Worm (Caenorhabditis elegans): ENCODE data around the gene F38C2.1.
"Not testable (repeated sequence)": the region's sequence is repeated elsewhere in the genome, so short reads cannot be mapped to it uniquely, and the experiment has no call there.

The F38C2.1 gene

DNA sequence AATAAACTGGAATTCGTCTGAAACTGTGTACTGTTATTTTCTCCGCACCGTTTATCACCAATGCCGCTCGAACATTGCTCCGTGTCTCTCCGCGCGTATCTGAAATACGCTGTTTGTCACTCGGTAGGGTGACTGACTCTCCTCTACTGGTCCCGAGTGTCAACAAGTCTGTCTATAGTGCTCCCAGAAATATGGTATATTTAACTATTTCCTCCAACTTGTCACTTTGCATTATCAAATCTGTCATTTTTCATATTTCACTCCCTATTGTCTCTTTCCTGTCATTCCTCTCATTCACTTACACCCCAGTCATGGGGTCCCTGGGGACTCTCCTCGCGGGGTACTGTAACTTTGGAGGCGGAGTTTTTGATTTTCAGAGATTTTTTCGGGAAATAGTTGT lies 7.2 kb downstream of the F38C2.1 start, which contains the start of gene hlh-17:
hlh-17 (plus strand) TSS at position 301 of the 400 bp plus-strand sequence.
- TF ChIP-seq C06A6.2 (GFP tag; conservative IDR thresholded peaks at IDR 0.05), result no peak
- TF ChIP-seq zfh-2 (GFP tag; conservative IDR thresholded peaks at IDR 0.05), result no peak
- no peak for TF ChIP-seq Y53G8AR.9 (GFP tag; conservative IDR thresholded peaks at IDR 0.05)
- no peak for TF ChIP-seq rec-8 (tag; optimal IDR thresholded peaks at IDR 0.05)
- no peak for TF ChIP-seq sdz-38 (tag; optimal IDR thresholded peaks at IDR 0.05)

- TF ChIP-seq bed-1 (GFP tag; IDR thresholded peaks at IDR 0.05), result no peak
- TF ChIP-seq mes-4 (tag; optimal IDR thresholded peaks at IDR 0.05), result no peak
- TF ChIP-seq lag-1 (GFP tag; IDR thresholded peaks at IDR 0.05), result no peak
- no peak for TF ChIP-seq lsl-1 (GFP tag; optimal IDR thresholded peaks at IDR 0.05)
- no peak for TF ChIP-seq akir-1 (GFP tag; optimal IDR thresholded peaks at IDR 0.05)
- no peak for TF ChIP-seq chd-7 (tag; optimal IDR thresholded peaks at IDR 0.05)
- TF ChIP-seq cebp-2 (GFP tag; IDR thresholded peaks at IDR 0.05), result no peak
- no peak for TF ChIP-seq ekl-4 (GFP tag; IDR thresholded peaks at IDR 0.05)
- no peak for TF ChIP-seq unc-62 (GFP tag; optimal IDR thresholded peaks at IDR 0.05)
- TF ChIP-seq madf-8 (GFP tag; conservative IDR thresholded peaks at IDR 0.05), result no peak
- no peak for TF ChIP-seq bed-2 (GFP tag; IDR thresholded peaks at IDR 0.05)
- no peak for TF ChIP-seq lsy-27 (tag; optimal IDR thresholded peaks at IDR 0.05; ENCODE audit: borderline replicate concordance, insufficient read depth)
- TF ChIP-seq ztf-6 (GFP tag; IDR thresholded peaks at IDR 0.05), result no peak
- no peak for TF ChIP-seq F55B11.4 (tag; optimal IDR thresholded peaks at IDR 0.05; ENCODE audit: borderline replicate concordance, insufficient read depth)
- no peak for TF ChIP-seq ets-4 (GFP tag; optimal IDR thresholded peaks at IDR 0.05)
- TF ChIP-seq egrh-3 (GFP tag; IDR thresholded peaks at IDR 0.05), result no peak
- TF ChIP-seq nfya-2 (GFP tag; IDR thresholded peaks at IDR 0.05), result no peak
- no peak for TF ChIP-seq dox-1 (GFP tag; IDR thresholded peaks at IDR 0.05)
These were observed 10.1 kb downstream of the F38C2.1 start, which contains the start of gene hlh-31 for ce11 chrIV:16257330-16257729. Gene hlh-31, plus strand, starts transcription at chrIV:16257630.

- not testable (repeated sequence) for TF ChIP-seq rpc-1 (optimal IDR thresholded peaks at IDR 0.05); snpc-4 (GFP tag; optimal IDR thresholded peaks at IDR 0.05)
- TF ChIP-seq rpc-1 (tag; optimal IDR thresholded peaks at IDR 0.05) (peak; percentile 51), hmg-1.2 (GFP tag; IDR thresholded peaks at IDR 0.05) (peak; percentile 46; the same call in 1 of the 2 replicates), tbp1 (GFP tag; optimal IDR thresholded peaks at IDR 0.05) (peak; percentile 79), snpc-4 (tag; optimal IDR thresholded peaks at IDR 0.05) (peak in 1 of 4 experiments; percentile 86), B0261.1 (tag; optimal IDR thresholded peaks at IDR 0.05) (peak; percentile 55), attf-6 (GFP tag; IDR thresholded peaks at IDR 0.05) (peak; percentile 95)
These were observed 13.0 kb downstream of the F38C2.1 start for ce11 chrIV:16260262-16260661.

ce11 chrIV:16270955-16271354 lies 23.7 kb downstream of the F38C2.1 start, which contains the start of gene F38C2.4:
Gene F38C2.4, plus strand, starts transcription at chrIV:16271255.
- TF ChIP-seq dpff-1 (tag; optimal IDR thresholded peaks at IDR 0.05) (no peak), unc-130 (GFP tag; optimal IDR thresholded peaks at IDR 0.05) (no peak), ztf-3 (GFP tag; optimal IDR thresholded peaks at IDR 0.05) (no peak), snpc-4 (GFP tag; optimal IDR thresholded peaks at IDR 0.05) (no peak), snpc-4 (tag; optimal IDR thresholded peaks at IDR 0.05) (peak in 2 of 4 experiments; percentile 12 to 43), lag-1 (GFP tag; IDR thresholded peaks at IDR 0.05) (no peak), B0019.2 (GFP tag; conservative IDR thresholded peaks at IDR 0.05) (no peak), ztf-6 (GFP tag; IDR thresholded peaks at IDR 0.05) (no peak)

Measured in whole organism, young adult.